Fruit fly (Drosophila melanogaster) S2 (cell line): ENCODE data around the gene CG13248.

Experiments
- CG8478 ChIP-seq: fragments of >200 bp; optimal IDR thresholded peaks from 2 replicates; lab custom pipeline; 2018
- CTCF ChIP-seq, 2 experiments: fragments of >200 bp; optimal IDR thresholded peaks; 2 replicates each; lab custom pipeline; 2018

DNA sequence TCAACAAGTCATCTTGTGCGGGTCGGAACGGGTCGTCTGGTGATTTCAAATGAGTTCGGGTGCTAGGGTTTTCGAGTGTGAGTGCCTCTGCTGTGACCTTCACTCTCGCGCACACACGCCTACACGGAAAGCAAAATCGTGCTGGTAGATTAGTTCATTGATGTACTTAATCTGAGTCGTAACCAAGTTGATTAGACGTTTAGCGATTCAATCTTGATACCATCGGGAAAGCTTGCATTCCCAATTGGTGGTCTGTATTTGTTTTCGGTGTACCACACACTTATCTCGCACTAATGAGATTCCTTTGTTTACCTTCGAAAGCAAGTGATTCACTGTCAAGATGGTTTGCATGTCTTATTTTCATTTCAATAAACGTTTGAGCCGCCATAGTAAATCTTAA lies 21.4 kb downstream of the CG13248 start:
- TF ChIP-seq CTCF (optimal IDR thresholded peaks at IDR 0.05; lab: Kevin White, UChicago) (no peak), CG8478 (no peak)
